Fruit fly (Drosophila melanogaster): ENCODE results near the gene chm.
A peak's percentile ranks its signal among the peaks of the same experiment; 100 is the strongest.

Gene chm

dm6 chr2L:7426326-7427066, 14.3 kb downstream of the chm start, which contains the start of gene muc (continued):
- TF ChIP-seq CG1603 (tag; optimal IDR thresholded peaks at IDR 0.05) = peak; percentile 70
- TF ChIP-seq B-H2 (GFP tag; optimal IDR thresholded peaks at IDR 0.05) = peak; percentile 33
- peak; percentile 11 for TF ChIP-seq CG9727 (GFP tag; optimal IDR thresholded peaks at IDR 0.05)
- TF ChIP-seq ftz-f1 (GFP tag; optimal IDR thresholded peaks at IDR 0.05) = no peak
- peak; percentile 64 for TF ChIP-seq gem (tag; optimal IDR thresholded peaks at IDR 0.05)
- no peak for TF ChIP-seq C15 (GFP tag; IDR thresholded peaks at IDR 0.05)
- TF ChIP-seq D (optimal IDR thresholded peaks at IDR 0.05) = no peak
- no peak for TF ChIP-seq D (GFP tag; optimal IDR thresholded peaks at IDR 0.05)
- TF ChIP-seq inv (GFP tag; IDR thresholded peaks at IDR 0.05; ENCODE audit: partially characterized antibody) = peak; percentile 66
- no peak for TF ChIP-seq ERR (GFP tag; optimal IDR thresholded peaks at IDR 0.05)
- peak; percentile 22; the same call in 1 of the 3 replicates for TF ChIP-seq hb (GFP tag; IDR thresholded peaks at IDR 0.05; ENCODE audit: partially characterized antibody)
- peak; percentile 49 for TF ChIP-seq tin (GFP tag; optimal IDR thresholded peaks at IDR 0.05)
- peak; percentile 52 for TF ChIP-seq CG31441 (GFP tag; IDR thresholded peaks at IDR 0.05)
- TF ChIP-seq BtbVII (GFP tag; optimal IDR thresholded peaks at IDR 0.05) = no peak
- peak; percentile 24; the same call in 1 of the 2 replicates for TF ChIP-seq ranshi (GFP tag; IDR thresholded peaks at IDR 0.05)
- peak; percentile 49 for TF ChIP-seq Dp (GFP tag; optimal IDR thresholded peaks at IDR 0.05)
- TF ChIP-seq CG34422 (GFP tag; IDR thresholded peaks at IDR 0.05) = peak; percentile 8; the same call in 1 of the 3 replicates
- no peak for TF ChIP-seq corto (GFP tag; optimal IDR thresholded peaks at IDR 0.05)
- peak; percentile 70 for TF ChIP-seq CG32532 (GFP tag; IDR thresholded peaks at IDR 0.05)
- peak; percentile 64 for TF ChIP-seq CG9797 (GFP tag; optimal IDR thresholded peaks at IDR 0.05)
- TF ChIP-seq nom (GFP tag; optimal IDR thresholded peaks at IDR 0.05) = no peak
- TF ChIP-seq CG9609 (GFP tag; optimal IDR thresholded peaks at IDR 0.05) = peak; percentile 38
- TF ChIP-seq CG13894 (tag; optimal IDR thresholded peaks at IDR 0.05) = peak; percentile 63
- TF ChIP-seq Oli (tag; optimal IDR thresholded peaks at IDR 0.05) = peak; percentile 17
- no peak for TF ChIP-seq ab (GFP tag; optimal IDR thresholded peaks at IDR 0.05)
- TF ChIP-seq Drgx (GFP tag; IDR thresholded peaks at IDR 0.05) = 0 out of 2 replicates have a peak, but pooled peaks have one; percentile 52
- peak; percentile 52 for TF ChIP-seq CG2116 (GFP tag; optimal IDR thresholded peaks at IDR 0.05)
- no peak for TF ChIP-seq CG15479 (GFP tag; optimal IDR thresholded peaks at IDR 0.05)
- TF ChIP-seq CG11560 (tag; IDR thresholded peaks at IDR 0.05) = no peak
- TF ChIP-seq Blimp-1 (GFP tag; optimal IDR thresholded peaks at IDR 0.05) = peak; percentile 21
- no peak for TF ChIP-seq CG4328 (GFP tag; optimal IDR thresholded peaks at IDR 0.05)
- TF ChIP-seq bbx (GFP tag; IDR thresholded peaks at IDR 0.05; ENCODE audit: partially characterized antibody) = peak; percentile 80
- no peak for TF ChIP-seq h (optimal IDR thresholded peaks at IDR 0.05)
- no peak for TF ChIP-seq Hmx (GFP tag; optimal IDR thresholded peaks at IDR 0.05)
- TF ChIP-seq sens-2 (GFP tag; IDR thresholded peaks at IDR 0.05) = no peak
- peak in 1 of 3 experiments; percentile 78 for TF ChIP-seq Stat92E (GFP tag; optimal IDR thresholded peaks at IDR 0.05)
- peak; percentile 54 for TF ChIP-seq Xbp1 (GFP tag; optimal IDR thresholded peaks at IDR 0.05)
- peak; percentile 62 for TF ChIP-seq Ets97D (GFP tag; optimal IDR thresholded peaks at IDR 0.05)
- TF ChIP-seq CG1024 (GFP tag; IDR thresholded peaks at IDR 0.05) = peak; percentile 53; the same call in 1 of the 2 replicates
- peak; percentile 71 for TF ChIP-seq knrl (GFP tag; IDR thresholded peaks at IDR 0.05; ENCODE audit: partially characterized antibody)
- no peak for TF ChIP-seq CG17612 (GFP tag; IDR thresholded peaks at IDR 0.05)
- TF ChIP-seq CG18262 (tag; optimal IDR thresholded peaks at IDR 0.05) = peak; percentile 29
- peak; percentile 60 for TF ChIP-seq vvl (GFP tag; IDR thresholded peaks at IDR 0.05)
- no peak for TF ChIP-seq ttk (GFP tag; IDR thresholded peaks at IDR 0.05)
- no peak for TF ChIP-seq CG3838 (GFP tag; optimal IDR thresholded peaks at IDR 0.05)
- TF ChIP-seq CG1647 (GFP tag; optimal IDR thresholded peaks at IDR 0.05) = no peak
- TF ChIP-seq CG15601 (tag; optimal IDR thresholded peaks at IDR 0.05) = peak; percentile 33
- TF ChIP-seq NfI (GFP tag; optimal IDR thresholded peaks at IDR 0.05) = peak; percentile 6
- peak; percentile 60; the same call in 1 of the 2 replicates for TF ChIP-seq slbo (GFP tag; IDR thresholded peaks at IDR 0.05)

Data from whole organism, embryonic.